Worm (Caenorhabditis elegans): ENCODE measurements around the gene clec-195.
"Not testable (repeated sequence)": the region's sequence is repeated elsewhere in the genome, so short reads cannot be mapped to it uniquely, and the experiment has no call there.

DNA sequence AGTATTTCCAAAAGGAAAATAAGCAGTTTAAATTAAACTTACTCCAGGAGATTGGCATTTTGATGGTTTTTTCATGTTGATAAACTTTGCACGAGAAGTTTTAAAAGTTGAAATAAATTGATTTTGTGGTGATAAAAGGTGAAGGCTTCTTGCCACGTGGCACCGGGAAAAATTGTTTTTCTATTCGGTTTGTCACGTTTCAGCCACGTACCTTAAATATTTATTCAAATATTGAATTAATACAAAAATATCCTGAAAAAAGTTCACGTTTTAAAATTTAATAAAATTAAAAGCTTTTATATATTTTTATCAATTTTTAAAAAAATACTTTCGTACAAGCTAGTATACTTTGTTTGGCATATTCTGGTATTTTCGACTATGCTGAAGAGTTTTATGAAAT lies 25.2 kb upstream of the clec-195 start, which contains the start of gene Y116A8C.24:
- TF ChIP-seq nhr-77 (tag; optimal IDR thresholded peaks at IDR 0.05); T26A8.4 (GFP tag; IDR thresholded peaks at IDR 0.05); nhr-11 (tag; optimal IDR thresholded peaks at IDR 0.05); snpc-4 (tag; optimal IDR thresholded peaks at IDR 0.05); ceh-82 (tag; optimal IDR thresholded peaks at IDR 0.05); unc-130 (GFP tag; optimal IDR thresholded peaks at IDR 0.05); ztf-11 (tag; optimal IDR thresholded peaks at IDR 0.05); madf-5 (GFP tag; IDR thresholded peaks at IDR 0.05): not testable (repeated sequence)

All from whole organism, L4 larva.